Worm (Caenorhabditis elegans) whole organism, L4/young adult: ENCODE results near the gene ZK1098.6.

Experiments used
- W03F9.2 ChIP-seq: fragments of 150-350 bp; optimal IDR thresholded peaks from 2 replicates; lab custom pipeline; 2014; ENCODE audit warnings: missing biosample characterization, missing genetic modification characterization
- dao-5 ChIP-seq: sonication (generic microtip); optimal IDR thresholded peaks from 2 replicates; lab custom pipeline; 2016; ENCODE audit warnings: missing genotype, missing genetic modification characterization, moderate library complexity, missing compliant biosample characterization
- him-1 ChIP-seq: sonication (generic microtip); optimal IDR thresholded peaks from 2 replicates; lab custom pipeline; 2016; ENCODE audit warnings: missing genotype, missing genetic modification reagents, missing genetic modification characterization, missing compliant biosample characterization

Gene ZK1098.6

DNA sequence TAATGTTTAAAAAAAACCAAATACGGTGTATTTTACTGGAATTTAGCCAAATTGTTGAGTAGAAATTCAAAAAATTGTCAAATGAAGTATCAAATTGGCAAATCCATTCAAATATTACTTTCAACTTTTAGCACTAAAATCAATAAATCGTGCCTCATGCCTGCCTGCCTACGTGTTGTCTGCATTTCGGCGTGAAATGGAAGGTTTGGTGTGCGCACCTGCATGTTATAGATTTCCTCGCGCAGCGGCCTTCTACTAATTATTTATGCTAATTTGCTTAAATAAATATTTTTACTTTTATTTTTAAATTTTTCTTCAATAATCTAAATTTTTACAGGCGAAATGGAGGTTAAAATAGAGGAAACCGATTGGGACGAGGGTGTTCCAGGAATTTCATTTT is 1.9 kb downstream of the ZK1098.6 start, which contains the start of gene ZK1098.2:
ZK1098.2 (plus strand) TSS at position 336 of the 400 bp plus-strand sequence.
- TF ChIP-seq W03F9.2 (tag; lab: Kevin White, UChicago) (peak; percentile 12), dao-5 (tag; lab: Kevin White, UChicago) (no peak)

DNA sequence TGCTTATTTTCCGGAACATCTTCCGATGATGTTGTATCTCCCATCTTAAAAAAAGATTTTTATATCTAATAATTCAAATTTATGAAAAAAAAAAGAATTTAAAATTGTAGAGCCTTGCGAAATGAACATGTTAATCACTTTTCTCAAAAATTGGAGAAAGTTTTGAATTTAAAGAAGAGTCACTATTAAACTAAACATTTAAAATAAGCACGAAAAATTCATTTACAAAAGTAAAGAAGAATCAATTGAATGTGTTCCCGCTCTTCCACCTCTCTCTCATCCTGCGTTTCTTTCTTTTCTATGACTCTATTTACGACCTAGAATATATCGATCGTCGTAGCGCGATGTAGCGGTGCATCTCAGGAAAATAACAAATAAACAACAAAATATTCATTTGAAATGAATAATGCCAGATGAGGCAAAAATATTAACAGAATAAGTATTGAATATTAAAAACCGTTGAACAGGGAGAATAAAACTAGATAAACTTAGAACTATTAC is 11.8 kb downstream of the ZK1098.6 start, which contains the start of gene ZK1098.3:
ZK1098.3 (minus strand) TSS at position 51 of the 501 bp plus-strand sequence.
- TF ChIP-seq him-1 (tag; lab: Kevin White, UChicago) (no peak), W03F9.2 (tag; lab: Kevin White, UChicago) (no peak), dao-5 (tag; lab: Kevin White, UChicago) (no peak)

DNA sequence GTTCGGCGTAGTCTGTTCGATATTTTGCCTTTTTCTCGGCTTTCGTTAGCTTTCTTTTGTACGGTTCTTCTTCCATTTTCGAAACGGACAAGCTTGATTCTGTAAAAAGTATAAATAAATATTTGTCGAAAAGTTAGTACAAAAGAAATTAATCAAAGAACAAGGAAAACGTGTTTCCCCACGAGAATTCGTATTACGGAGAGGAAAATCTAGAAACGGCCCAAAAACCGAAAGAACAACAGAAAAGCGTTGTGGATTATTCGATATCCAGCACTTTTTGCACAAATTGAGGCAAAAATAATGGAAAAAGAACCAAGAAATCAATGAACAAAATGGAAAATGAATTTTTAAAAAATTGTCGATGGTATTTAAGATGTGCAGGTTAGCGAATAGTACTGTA is 15.3 kb downstream of the ZK1098.6 start, which contains the start of gene mut-7:
mut-7 (minus strand) TSS at position 101 of the 400 bp plus-strand sequence.
- TF ChIP-seq him-1 (tag; lab: Kevin White, UChicago) (no peak), dao-5 (tag; lab: Kevin White, UChicago) (no peak), W03F9.2 (tag; lab: Kevin White, UChicago) (no peak)

DNA sequence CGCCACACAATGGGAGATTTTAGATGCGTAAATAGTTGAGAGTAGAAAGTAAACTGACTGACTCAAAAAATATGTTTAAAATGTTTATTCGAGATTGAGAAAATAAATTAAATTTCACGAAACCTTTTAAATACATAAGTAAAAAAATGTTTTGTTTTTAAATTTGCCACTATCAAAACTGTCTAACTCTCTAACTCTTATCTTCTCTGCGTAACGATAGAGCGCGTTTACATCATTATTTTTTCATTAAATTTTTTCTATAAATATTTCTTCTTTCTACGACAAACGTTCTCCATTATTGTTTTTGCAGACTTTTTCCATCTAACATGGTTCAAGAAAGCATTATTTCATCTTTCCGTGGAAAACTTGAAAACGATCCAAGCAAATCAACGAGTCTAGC is 15.9 kb downstream of the ZK1098.6 start, which contains the start of gene eif-2Balpha:
eif-2Balpha (plus strand) TSS at position 304 of the 400 bp plus-strand sequence.
- TF ChIP-seq W03F9.2 (tag; lab: Kevin White, UChicago) (peak; percentile 56), him-1 (tag; lab: Kevin White, UChicago) (no peak), dao-5 (tag; lab: Kevin White, UChicago) (no peak)

DNA sequence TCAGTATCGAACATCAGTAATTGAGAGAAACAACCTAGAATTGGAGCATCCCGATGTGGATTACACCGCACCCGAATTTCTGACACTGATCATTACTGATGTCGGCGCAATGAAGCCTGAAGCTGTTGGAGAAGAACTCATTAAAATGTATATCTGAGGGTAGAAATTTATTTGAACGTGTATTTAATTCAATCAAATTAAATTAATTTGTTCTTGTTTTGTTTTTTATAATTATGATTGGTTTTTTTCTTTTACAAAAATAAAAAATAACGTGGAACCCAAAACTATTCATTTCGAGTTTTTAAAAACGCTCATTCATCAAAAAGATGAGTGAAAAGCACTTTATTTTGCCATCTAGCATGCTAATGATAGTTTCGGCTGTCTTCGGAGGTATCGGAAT is 17.2 kb downstream of the ZK1098.6 start, which contains the start of gene ZK1098.9:
ZK1098.9 (plus strand) TSS at position 301 of the 400 bp plus-strand sequence.
- no peak for TF ChIP-seq W03F9.2 (tag; lab: Kevin White, UChicago)
- TF ChIP-seq him-1 (tag; lab: Kevin White, UChicago), result no peak
- no peak for TF ChIP-seq dao-5 (tag; lab: Kevin White, UChicago)

DNA sequence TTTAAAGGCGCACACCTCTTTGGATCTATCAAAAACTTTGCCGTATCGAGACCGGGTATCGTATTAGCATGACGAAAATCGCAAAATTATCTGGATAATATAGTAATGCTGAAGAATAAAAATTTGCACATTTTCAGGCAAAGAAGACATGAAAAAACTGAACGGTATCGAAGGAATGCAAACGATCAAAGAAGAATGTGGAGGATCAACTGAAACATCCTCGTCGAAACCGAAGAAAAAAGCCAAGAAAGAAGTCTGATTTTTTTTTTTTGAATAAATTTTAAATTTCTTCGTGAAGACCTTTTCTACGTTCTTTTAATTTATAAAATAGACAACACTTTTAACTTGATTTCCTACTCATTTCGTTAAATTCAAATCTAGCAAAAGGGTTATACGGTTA is 17.9 kb downstream of the ZK1098.6 start, which contains the start of gene ZK1098.12:
ZK1098.12 (plus strand) TSS at position 301 of the 400 bp plus-strand sequence.
- TF ChIP-seq W03F9.2 (tag; lab: Kevin White, UChicago) (no peak), dao-5 (tag; lab: Kevin White, UChicago) (no peak), him-1 (tag; lab: Kevin White, UChicago) (no peak)

DNA sequence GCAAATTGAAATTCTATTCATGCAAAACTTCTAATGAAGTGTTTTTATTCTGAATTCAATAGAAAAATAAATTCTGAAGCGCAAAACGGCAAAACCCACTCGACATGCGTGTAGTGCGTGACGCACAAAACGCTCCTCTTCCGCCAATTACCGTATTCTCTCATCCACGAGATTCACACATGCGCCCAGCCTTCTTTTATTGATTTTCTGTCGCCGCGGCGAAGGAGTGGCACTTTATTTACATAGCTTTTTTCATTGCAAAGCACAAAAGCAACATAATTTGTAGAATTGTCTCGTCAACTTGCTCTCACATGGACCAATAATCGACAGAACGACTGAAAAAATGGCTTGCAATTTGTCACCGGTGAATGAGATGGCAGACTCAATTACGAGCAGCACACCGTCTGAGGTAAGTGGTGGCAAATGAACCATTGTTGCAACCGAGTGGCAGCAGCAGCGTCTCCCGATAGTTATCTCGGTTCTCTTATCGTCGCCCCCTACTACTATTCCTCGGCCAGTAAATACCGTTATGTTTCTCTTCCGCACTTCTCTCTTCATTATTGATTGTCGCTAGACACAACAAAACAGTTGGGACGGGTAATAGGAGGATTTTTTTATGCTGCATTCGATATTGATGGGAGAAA is 19.2 kb downstream of the ZK1098.6 start, which contains the start of gene unc-16:
unc-16 (plus strand) TSS at position 243 of the 644 bp plus-strand sequence.
- TF ChIP-seq him-1 (tag; lab: Kevin White, UChicago) (peak; percentile 55), dao-5 (tag; lab: Kevin White, UChicago) (no peak), W03F9.2 (tag; lab: Kevin White, UChicago) (peak; percentile 84)

DNA sequence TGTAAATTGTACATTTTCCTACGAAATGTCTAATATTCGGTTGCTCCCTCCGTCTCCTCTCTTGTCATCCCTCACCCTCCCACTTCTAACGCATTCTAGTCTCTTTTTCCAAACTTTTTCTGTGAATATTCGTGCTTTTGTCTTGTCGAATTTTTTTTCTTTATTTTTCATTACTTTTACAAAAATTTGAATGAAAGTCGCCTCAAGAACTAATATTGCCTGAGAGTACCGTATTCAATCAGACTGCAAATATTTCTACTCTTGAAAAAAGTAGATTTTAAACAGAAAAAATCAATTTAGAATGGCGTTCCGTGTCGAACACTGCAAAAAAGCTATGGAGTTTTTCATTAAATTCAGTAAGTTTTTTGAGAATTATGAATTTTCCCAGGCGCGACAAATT is 29.3 kb downstream of the ZK1098.6 start, which contains the start of gene ZK1098.11:
ZK1098.11 (plus strand) TSS at position 301 of the 400 bp plus-strand sequence.
- TF ChIP-seq W03F9.2 (tag; lab: Kevin White, UChicago), result no peak
- TF ChIP-seq dao-5 (tag; lab: Kevin White, UChicago), result no peak
- TF ChIP-seq him-1 (tag; lab: Kevin White, UChicago), result no peak

DNA sequence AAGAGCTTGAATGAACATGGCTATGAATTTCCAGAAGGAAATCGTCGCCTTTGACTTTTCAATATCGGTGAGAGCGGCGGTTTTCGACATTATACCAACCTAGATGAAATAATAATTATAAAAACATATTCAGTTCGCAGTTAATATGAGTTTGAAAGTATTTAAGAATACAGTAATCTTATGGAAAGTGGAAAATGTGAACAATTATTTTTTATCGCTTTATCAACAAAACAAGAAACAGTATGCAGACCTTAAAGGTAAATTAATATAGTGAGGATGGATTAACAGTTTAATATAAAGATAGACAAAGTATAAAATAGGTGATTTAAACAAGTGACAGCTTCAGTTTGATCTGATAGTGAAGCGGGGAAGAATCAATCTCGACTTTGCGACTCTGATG is 31.5 kb downstream of the ZK1098.6 start, which contains the start of gene C48B4.6:
C48B4.6 (minus strand) TSS at position 101 of the 400 bp plus-strand sequence.
- TF ChIP-seq him-1 (tag; lab: Kevin White, UChicago), result no peak
- TF ChIP-seq dao-5 (tag; lab: Kevin White, UChicago), result no peak
- no peak for TF ChIP-seq W03F9.2 (tag; lab: Kevin White, UChicago)

DNA sequence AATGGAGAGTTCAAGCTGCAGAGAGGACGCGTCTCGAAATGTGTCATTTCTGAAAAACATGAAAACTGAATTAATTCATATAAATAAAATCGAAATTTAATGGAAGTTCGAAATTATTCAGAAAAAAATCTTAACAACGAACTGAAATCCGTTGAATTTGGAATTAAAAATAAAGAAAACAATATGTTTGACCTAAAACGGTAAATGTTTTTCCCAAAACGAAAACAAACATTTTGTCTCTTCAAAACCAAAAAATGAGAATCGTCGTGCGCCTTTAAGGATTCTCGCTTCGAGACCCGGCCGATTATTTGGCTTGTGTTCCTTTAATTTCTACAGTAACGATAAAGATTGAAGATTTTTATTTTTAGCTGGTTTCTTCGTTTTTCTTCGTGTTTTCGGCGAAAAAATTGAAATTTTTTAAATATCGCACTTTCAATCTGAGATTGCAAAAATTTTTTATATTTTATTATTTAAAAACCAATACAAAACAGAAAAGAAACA is 32.5 kb downstream of the ZK1098.6 start, which contains the start of gene C48B4.7:
C48B4.7 (minus strand) TSS at position 51 of the 501 bp plus-strand sequence.
- TF ChIP-seq W03F9.2 (tag; lab: Kevin White, UChicago) (peak; percentile 15), him-1 (tag; lab: Kevin White, UChicago) (no peak)

DNA sequence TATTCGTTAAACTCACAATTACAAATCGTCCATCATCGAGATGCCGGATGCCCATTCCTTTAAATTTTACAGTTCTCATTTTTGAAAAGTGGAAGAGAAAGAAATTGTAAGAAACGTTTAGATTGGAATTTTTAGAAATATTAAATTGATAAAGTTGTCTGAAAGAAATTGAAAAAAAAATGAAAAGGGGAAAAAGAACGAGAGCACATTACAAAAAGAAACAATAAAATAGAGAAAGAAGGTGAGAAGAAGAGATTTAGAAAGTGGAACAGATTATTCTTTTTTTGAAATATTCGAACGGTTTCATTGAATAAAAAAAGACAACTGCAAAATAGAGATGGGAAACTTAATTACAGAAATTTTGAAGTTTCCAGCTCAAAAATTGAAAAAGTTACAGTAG is 34.2 kb downstream of the ZK1098.6 start, which contains the start of gene C48B4.8:
C48B4.8 (minus strand) TSS at position 101 of the 400 bp plus-strand sequence.
- TF ChIP-seq him-1 (tag; lab: Kevin White, UChicago) (no peak), dao-5 (tag; lab: Kevin White, UChicago) (no peak), W03F9.2 (tag; lab: Kevin White, UChicago) (no peak)

DNA sequence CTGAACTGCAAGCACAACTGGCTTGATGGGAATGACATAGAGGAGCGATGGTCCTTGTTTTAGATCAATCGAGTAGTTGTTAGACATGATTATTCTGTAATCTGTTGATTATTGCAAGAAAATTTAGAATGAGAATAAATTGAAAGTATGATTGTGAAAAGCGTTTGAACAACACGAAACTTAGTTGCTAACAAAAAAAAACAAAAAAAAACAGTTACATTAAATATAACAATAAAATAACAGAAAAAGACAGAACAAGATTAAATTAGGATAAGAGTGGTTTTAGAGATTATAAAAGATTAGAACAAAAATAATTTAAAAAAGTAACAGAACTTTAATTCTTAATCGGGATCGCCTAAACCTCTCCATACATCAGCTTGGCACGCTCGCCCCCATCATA is 36.3 kb downstream of the ZK1098.6 start, which contains the start of gene C48B4.9:
C48B4.9 (minus strand) TSS at position 101 of the 400 bp plus-strand sequence.
- TF ChIP-seq him-1 (tag; lab: Kevin White, UChicago) (no peak), W03F9.2 (tag; lab: Kevin White, UChicago) (no peak), dao-5 (tag; lab: Kevin White, UChicago) (no peak)

DNA sequence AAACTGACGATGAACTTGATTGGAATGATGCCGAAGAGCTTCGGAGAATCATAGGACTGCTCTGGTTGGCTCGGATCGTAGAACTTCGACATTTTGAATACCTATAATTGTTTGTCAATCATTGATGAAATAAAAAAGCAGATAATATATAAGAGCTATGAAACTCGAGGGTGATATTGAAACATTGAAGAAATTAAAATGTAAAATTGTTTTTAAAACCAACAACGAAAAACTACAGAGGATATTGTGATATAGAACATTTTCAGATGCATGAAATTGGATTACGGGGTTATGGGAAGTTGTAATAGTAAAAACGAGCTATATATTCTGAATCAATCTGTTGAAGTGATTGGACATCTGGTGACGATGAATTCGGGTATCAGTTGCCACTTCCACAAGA is 37.5 kb downstream of the ZK1098.6 start, which contains the start of gene C48B4.10:
C48B4.10 (minus strand) TSS at position 101 of the 400 bp plus-strand sequence.
- TF ChIP-seq dao-5 (tag; lab: Kevin White, UChicago) (no peak), him-1 (tag; lab: Kevin White, UChicago) (no peak), W03F9.2 (tag; lab: Kevin White, UChicago) (no peak)
